Worm (Caenorhabditis elegans) whole organism, mixed stage, embryonic: ENCODE measurements around the gene oac-10.

Source experiments
- M03D4.4 ChIP-seq: sonication (generic microtip); optimal IDR thresholded peaks from 2 replicates; lab custom pipeline; 2017; ENCODE audit warnings: mild to moderate bottlenecking, missing genetic modification characterization, missing compliant biosample characterization
- ceh-39 ChIP-seq: fragments of 150-350 bp; optimal IDR thresholded peaks from 2 replicates; lab custom pipeline; 2014; ENCODE audit warnings: missing biosample characterization, missing genetic modification characterization
- ceh-43 ChIP-seq: fragments of 200-800 bp; sonication (Bioruptor generic); optimal IDR thresholded peaks from 2 replicates; lab custom pipeline; 2018; ENCODE audit warnings: mild to moderate bottlenecking, missing genetic modification characterization, moderate library complexity, missing compliant biosample characterization
- ceh-83 ChIP-seq: fragments of 200-800 bp; sonication (Bioruptor generic); optimal IDR thresholded peaks from 2 replicates; lab custom pipeline; 2018; ENCODE audit warnings: mild to moderate bottlenecking, missing genetic modification characterization, missing compliant biosample characterization
- ces-1 ChIP-seq: fragments of 150-350 bp; optimal IDR thresholded peaks from 2 replicates; lab custom pipeline; 2014; ENCODE audit warnings: missing biosample characterization, missing genetic modification reagents, missing genetic modification characterization
- cnd-1 ChIP-seq: fragments of 200-800 bp; sonication (Bioruptor generic); optimal IDR thresholded peaks from 2 replicates; lab custom pipeline; 2018; ENCODE audit warnings: mild to moderate bottlenecking, missing genetic modification characterization, missing compliant biosample characterization
- elt-1 ChIP-seq: sonication (generic microtip); optimal IDR thresholded peaks from 2 replicates; lab custom pipeline; 2017; ENCODE audit warnings: missing genetic modification characterization, mild to moderate bottlenecking, missing compliant biosample characterization, antibody characterized with exemption, moderate library complexity, borderline replicate concordance; ENCODE audit not compliant: insufficient read depth
- elt-3 ChIP-seq: fragments of 150-350 bp; optimal IDR thresholded peaks from 2 replicates; lab custom pipeline; 2014; ENCODE audit warnings: missing biosample characterization, missing genetic modification characterization
- flh-1 ChIP-seq: fragments of 200-800 bp; sonication (Bioruptor generic); optimal IDR thresholded peaks from 2 replicates; lab custom pipeline; 2018; ENCODE audit warnings: mild to moderate bottlenecking, missing genetic modification characterization, moderate library complexity, missing compliant biosample characterization
- ham-2 ChIP-seq: fragments of 200-800 bp; sonication (Bioruptor generic); optimal IDR thresholded peaks from 2 replicates; lab custom pipeline; 2018; ENCODE audit warnings: mild to moderate bottlenecking, missing genetic modification characterization, missing compliant biosample characterization
- hlh-1 ChIP-seq: fragments of 150-350 bp; optimal IDR thresholded peaks from 2 replicates; lab custom pipeline; 2014; ENCODE audit warnings: missing biosample characterization, missing genetic modification reagents, missing genetic modification characterization
- lin-13 ChIP-seq: fragments of 150-350 bp; optimal IDR thresholded peaks from 2 replicates; lab custom pipeline; 2014; ENCODE audit warnings: missing biosample characterization, missing genetic modification characterization
- lin-32 ChIP-seq: fragments of 200-800 bp; sonication (Bioruptor generic); optimal IDR thresholded peaks from 2 replicates; lab custom pipeline; 2018; ENCODE audit warnings: mild to moderate bottlenecking, missing genetic modification characterization, missing compliant biosample characterization
- lsy-2 ChIP-seq: fragments of 150-350 bp; optimal IDR thresholded peaks from 2 replicates; lab custom pipeline; 2014; ENCODE audit warnings: missing biosample characterization, missing genetic modification characterization
- mab-5 ChIP-seq: fragments of 150-350 bp; optimal IDR thresholded peaks from 2 replicates; lab custom pipeline; 2014; ENCODE audit warnings: missing biosample characterization, missing genetic modification characterization
- mep-1 ChIP-seq: fragments of 150-350 bp; optimal IDR thresholded peaks from 2 replicates; lab custom pipeline; 2017; ENCODE audit warnings: missing biosample characterization, missing genetic modification reagents, missing genetic modification characterization, inconsistent platforms
- nhr-2 ChIP-seq: fragments of 150-350 bp; optimal IDR thresholded peaks from 2 replicates; lab custom pipeline; 2014; ENCODE audit warnings: missing biosample characterization, missing genetic modification characterization
- nhr-237 ChIP-seq: fragments of 150-350 bp; optimal IDR thresholded peaks from 2 replicates; lab custom pipeline; 2014; ENCODE audit warnings: missing biosample characterization, missing genetic modification characterization
- nhr-28 ChIP-seq: fragments of 150-350 bp; optimal IDR thresholded peaks from 2 replicates; lab custom pipeline; 2014; ENCODE audit warnings: missing biosample characterization, missing genetic modification characterization
- nhr-76 ChIP-seq: sonication (generic microtip); optimal IDR thresholded peaks from 2 replicates; lab custom pipeline; 2017; ENCODE audit warnings: missing biosample characterization, missing genetic modification characterization
- pha-4 ChIP-seq: fragments of 150-350 bp; optimal IDR thresholded peaks from 2 replicates; lab custom pipeline; 2018; ENCODE audit warnings: missing biosample characterization, missing genetic modification reagents, missing genetic modification characterization
- sem-2 ChIP-seq: fragments of 200-800 bp; sonication (Bioruptor generic); optimal IDR thresholded peaks from 2 replicates; lab custom pipeline; 2018; ENCODE audit warnings: mild to moderate bottlenecking, missing genetic modification characterization, missing compliant biosample characterization
- snpc-4 ChIP-seq: fragments of 150-350 bp; optimal IDR thresholded peaks from 2 replicates; lab custom pipeline; 2014; ENCODE audit warnings: missing biosample characterization, missing genetic modification characterization
- tbx-8 ChIP-seq: fragments of 200-800 bp; sonication (Bioruptor generic); optimal IDR thresholded peaks from 2 replicates; lab custom pipeline; 2018; ENCODE audit warnings: mild to moderate bottlenecking, missing genetic modification characterization, moderate library complexity, missing compliant biosample characterization
- zip-8 ChIP-seq: fragments of 150-350 bp; optimal IDR thresholded peaks from 2 replicates; lab custom pipeline; 2014; ENCODE audit warnings: missing biosample characterization, missing genetic modification characterization
- ztf-11 ChIP-seq: fragments of 150-350 bp; optimal IDR thresholded peaks from 2 replicates; lab custom pipeline; 2014; ENCODE audit warnings: missing biosample characterization, missing genetic modification characterization

oac-10 gene

ce11 chrII:3864652-3865051 is 5.0 kb upstream of the oac-10 start, which contains the start of gene nhr-261:
nhr-261 (minus strand) TSS chrII:3864752.
- TF ChIP-seq snpc-4 (tag; lab: Kevin White, UChicago): no peak
- TF ChIP-seq ceh-83 (GFP tag; lab: Kevin White, UChicago): no peak
- no peak for TF ChIP-seq ceh-43 (GFP tag; lab: Kevin White, UChicago)

ce11 chrII:3877127-3877526 is 7.4 kb downstream of the oac-10 start, which contains the start of gene nep-3:
nep-3 (minus strand) TSS chrII:3877227.
- no peak for TF ChIP-seq zip-8 (tag; lab: Kevin White, UChicago)
- no peak for TF ChIP-seq lin-13 (tag; lab: Kevin White, UChicago)
- TF ChIP-seq sem-2: no peak
- TF ChIP-seq mep-1 (tag; lab: Kevin White, UChicago): no peak
- TF ChIP-seq, all 35 proteins: peak for 0

- TF ChIP-seq elt-1 (tag; lab: Kevin White, UChicago): no peak
- no peak for TF ChIP-seq ztf-11 (tag; lab: Kevin White, UChicago)
- TF ChIP-seq M03D4.4 (tag; lab: Kevin White, UChicago): no peak
- TF ChIP-seq lin-32 (GFP tag; lab: Kevin White, UChicago): no peak
- no peak for TF ChIP-seq sem-2
- TF ChIP-seq ham-2: no peak
- no peak for TF ChIP-seq nhr-28 (tag; lab: Kevin White, UChicago)
- no peak for TF ChIP-seq tbx-8 (GFP tag; lab: Kevin White, UChicago)
- TF ChIP-seq nhr-2 (tag; lab: Kevin White, UChicago): no peak
- TF ChIP-seq snpc-4 (tag; lab: Kevin White, UChicago): no peak
- TF ChIP-seq nhr-237: no peak
- no peak for TF ChIP-seq cnd-1 (tag; lab: Kevin White, UChicago)
- TF ChIP-seq mep-1 (tag; lab: Kevin White, UChicago): no peak
- TF ChIP-seq ces-1 (GFP tag; lab: Kevin White, UChicago): no peak
- TF ChIP-seq mab-5 (tag; lab: Kevin White, UChicago): no peak
- TF ChIP-seq elt-3 (tag; lab: Kevin White, UChicago): no peak
- no peak for TF ChIP-seq pha-4 (tag; lab: Kevin White, UChicago)
- no peak for TF ChIP-seq ceh-39 (tag; lab: Kevin White, UChicago)
Observed at ce11 chrII:3877874-3878273, 8.2 kb downstream of the oac-10 start, which contains the start of gene sdz-7. sdz-7 (minus strand) TSS chrII:3877974.

- TF ChIP-seq nhr-28 (tag; lab: Kevin White, UChicago) (no peak), elt-1 (tag; lab: Kevin White, UChicago) (no peak), ceh-43 (GFP tag; lab: Kevin White, UChicago) (no peak), mep-1 (tag; lab: Kevin White, UChicago) (no peak), elt-3 (tag; lab: Kevin White, UChicago) (no peak), nhr-76 (tag; lab: Kevin White, UChicago) (no peak), ces-1 (GFP tag; lab: Kevin White, UChicago) (no peak), ceh-83 (GFP tag; lab: Kevin White, UChicago) (no peak), flh-1 (GFP tag; lab: Kevin White, UChicago) (no peak), ham-2 (no peak), nhr-2 (tag; lab: Kevin White, UChicago) (no peak), hlh-1 (no peak), pha-4 (tag; lab: Kevin White, UChicago) (no peak)
Observed at ce11 chrII:3878330-3878729, 8.6 kb downstream of the oac-10 start, which contains the start of gene srh-250. srh-250 (plus strand) TSS chrII:3878630.

ce11 chrII:3879945-3880344 is 10.2 kb downstream of the oac-10 start, which contains the start of gene nhr-166:
nhr-166 (plus strand) TSS chrII:3880245.
- no peak for TF ChIP-seq zip-8 (tag; lab: Kevin White, UChicago)
- no peak for TF ChIP-seq snpc-4 (tag; lab: Kevin White, UChicago)
- no peak for TF ChIP-seq mep-1 (tag; lab: Kevin White, UChicago)
- no peak for TF ChIP-seq sem-2
- no peak for TF ChIP-seq lin-13 (tag; lab: Kevin White, UChicago)
- TF ChIP-seq nhr-76 (tag; lab: Kevin White, UChicago): no peak
- no peak for TF ChIP-seq lin-32 (GFP tag; lab: Kevin White, UChicago)
- no peak for TF ChIP-seq lsy-2 (tag; lab: Kevin White, UChicago)
- no peak for TF ChIP-seq M03D4.4 (tag; lab: Kevin White, UChicago)

ce11 chrII:3891124-3891523 is 21.4 kb downstream of the oac-10 start, which contains the start of gene F53C3.8:
F53C3.8 (plus strand) TSS chrII:3891424.
- no peak for TF ChIP-seq ceh-43 (GFP tag; lab: Kevin White, UChicago)
- TF ChIP-seq pha-4 (tag; lab: Kevin White, UChicago): no peak
